Fruit fly (Drosophila melanogaster) whole organism, prepupa: Measurements from ENCODE around the gene Osi16.
A peak's percentile ranks its signal among the peaks of the same experiment; 100 is the strongest.

Experiments
- Blimp-1 ChIP-seq: fragments of 200-800 bp; sonication (Bioruptor generic); optimal IDR thresholded peaks from 3 replicates; lab custom pipeline; 2017; ENCODE audit warnings: missing biosample characterization, missing genetic modification characterization, mild to moderate bottlenecking, moderate library complexity, missing genetic modification reagents
- CG10669 ChIP-seq: fragments of 200-800 bp; sonication (Bioruptor generic); optimal IDR thresholded peaks from 3 replicates; lab custom pipeline; 2018; ENCODE audit warnings: missing biosample characterization, mild to moderate bottlenecking, missing genetic modification characterization, moderate library complexity
- CG11762 ChIP-seq: fragments of 200-800 bp; sonication (Bioruptor generic); optimal IDR thresholded peaks from 3 replicates; lab custom pipeline; 2016; ENCODE audit warnings: missing biosample characterization, missing genetic modification characterization; ENCODE audit not compliant: insufficient read depth
- CG15336 ChIP-seq: fragments of 200-800 bp; sonication (Bioruptor generic); IDR thresholded peaks from 2 replicates; pipeline ENCODE4 v1.3.6; 2022; ENCODE audit warnings: missing biosample characterization, missing genetic modification characterization
- CG16779 ChIP-seq: fragments of 200-800 bp; sonication (Bioruptor generic); optimal IDR thresholded peaks from 3 replicates; lab custom pipeline; 2017; ENCODE audit warnings: missing biosample characterization, mild to moderate bottlenecking, missing genetic modification characterization
- CG31627 ChIP-seq: fragments of 200-800 bp; sonication (Bioruptor generic); optimal IDR thresholded peaks from 3 replicates; lab custom pipeline; 2016; ENCODE audit warnings: missing biosample characterization, missing genetic modification characterization
- CG34406 ChIP-seq: fragments of 200-800 bp; sonication (Bioruptor generic); optimal IDR thresholded peaks from 3 replicates; lab custom pipeline; 2016; ENCODE audit warnings: missing biosample characterization, missing genetic modification characterization
- CG3919 ChIP-seq: fragments of 200-800 bp; sonication (Bioruptor generic); optimal IDR thresholded peaks from 3 replicates; lab custom pipeline; 2016; ENCODE audit warnings: missing biosample characterization, missing genetic modification characterization
- CG4318 ChIP-seq: fragments of 200-800 bp; sonication (Bioruptor generic); optimal IDR thresholded peaks from 3 replicates; lab custom pipeline; 2017; ENCODE audit warnings: missing biosample characterization, mild to moderate bottlenecking, missing genetic modification characterization
- CG6276 ChIP-seq: fragments of 200-800 bp; sonication (Bioruptor generic); optimal IDR thresholded peaks from 2 replicates; lab custom pipeline; 2017; ENCODE audit warnings: missing biosample characterization, mild to moderate bottlenecking, missing genetic modification characterization
- CG6808 ChIP-seq: fragments of 200-800 bp; sonication (Bioruptor generic); optimal IDR thresholded peaks from 3 replicates; lab custom pipeline; 2017; ENCODE audit warnings: missing biosample characterization, missing genetic modification characterization, mild to moderate bottlenecking, moderate library complexity, missing genetic modification reagents
- CG6854 ChIP-seq: fragments of 200-800 bp; sonication (Bioruptor generic); optimal IDR thresholded peaks from 2 replicates; lab custom pipeline; 2017; ENCODE audit warnings: missing biosample characterization, mild to moderate bottlenecking, missing genetic modification characterization
- CG7368 ChIP-seq: fragments of 200-800 bp; sonication (Bioruptor generic); optimal IDR thresholded peaks from 3 replicates; lab custom pipeline; 2016; ENCODE audit warnings: missing biosample characterization, missing genetic modification characterization
- CG8119 ChIP-seq: fragments of 200-800 bp; sonication (Bioruptor generic); IDR thresholded peaks from 3 replicates; pipeline ENCODE4 v1.3.6; 2022; ENCODE audit warnings: missing biosample characterization, missing genetic modification characterization
- Eip78C ChIP-seq: fragments of 200-800 bp; sonication (Bioruptor generic); peaks from one replicate; lab custom pipeline; 2016; ENCODE audit warnings: missing biosample characterization, missing genetic modification characterization
- Gug ChIP-seq: fragments of 200-800 bp; sonication (Bioruptor generic); IDR thresholded peaks from 2 replicates; pipeline ENCODE4 v1.3.6; 2022; ENCODE audit warnings: missing biosample characterization, missing genetic modification characterization
- Lpt ChIP-seq: fragments of 200-800 bp; sonication (Bioruptor generic); optimal IDR thresholded peaks from 3 replicates; lab custom pipeline; 2016; ENCODE audit warnings: missing biosample characterization, missing genetic modification characterization
- OdsH ChIP-seq: fragments of 200-800 bp; sonication (Bioruptor generic); optimal IDR thresholded peaks from 3 replicates; lab custom pipeline; 2016; ENCODE audit warnings: missing biosample characterization, missing genetic modification characterization
- Sox102F ChIP-seq: fragments of 200-800 bp; sonication (Bioruptor generic); optimal IDR thresholded peaks from 2 replicates; lab custom pipeline; 2016; ENCODE audit warnings: missing biosample characterization, mild to moderate bottlenecking, missing genetic modification characterization
- dac ChIP-seq: fragments of 200-800 bp; sonication (Bioruptor generic); optimal IDR thresholded peaks from 2 replicates; lab custom pipeline; 2017; ENCODE audit warnings: missing biosample characterization, mild to moderate bottlenecking, missing genetic modification characterization
- eg ChIP-seq: fragments of 200-800 bp; sonication (Bioruptor generic); IDR thresholded peaks from 3 replicates; pipeline ENCODE4 v1.3.6; 2022; ENCODE audit warnings: missing biosample characterization, missing genetic modification characterization
- esn ChIP-seq: fragments of 200-800 bp; sonication (Bioruptor generic); optimal IDR thresholded peaks from 2 replicates; lab custom pipeline; 2016; ENCODE audit warnings: missing biosample characterization, mild to moderate bottlenecking, missing genetic modification characterization, moderate library complexity
- fd59A ChIP-seq: fragments of 200-800 bp; sonication (Bioruptor generic); optimal IDR thresholded peaks from 2 replicates; lab custom pipeline; 2017; ENCODE audit warnings: missing biosample characterization, mild to moderate bottlenecking, missing genetic modification characterization, missing genetic modification reagents
- fd85E ChIP-seq: fragments of 200-800 bp; sonication (Bioruptor generic); optimal IDR thresholded peaks from 3 replicates; lab custom pipeline; 2016; ENCODE audit warnings: missing biosample characterization, missing genetic modification characterization
- fkh ChIP-seq: fragments of 200-800 bp; sonication (Bioruptor generic); optimal IDR thresholded peaks from 3 replicates; lab custom pipeline; 2017; ENCODE audit warnings: missing biosample characterization, mild to moderate bottlenecking, missing genetic modification characterization, moderate library complexity
- lz ChIP-seq: fragments of 200-800 bp; sonication (Bioruptor generic); optimal IDR thresholded peaks from 3 replicates; lab custom pipeline; 2016; ENCODE audit warnings: missing biosample characterization, missing genetic modification characterization
- salr ChIP-seq, 2 experiments: fragments of 200-800 bp; sonication (Bioruptor generic); optimal IDR thresholded peaks; 3 replicates each; lab custom pipeline; 2016 to 2018; ENCODE audit warnings: missing biosample characterization in 2 of 2, missing genetic modification characterization in 2 of 2, mild to moderate bottlenecking in 1 of 2
- spab ChIP-seq: fragments of 200-800 bp; sonication (Bioruptor generic); optimal IDR thresholded peaks from 2 replicates; lab custom pipeline; 2017; ENCODE audit warnings: missing biosample characterization, mild to moderate bottlenecking, missing genetic modification characterization, missing genetic modification reagents
- svp ChIP-seq: fragments of 200-800 bp; sonication (Bioruptor generic); peaks from one replicate; lab custom pipeline; 2016; ENCODE audit warnings: missing biosample characterization, missing genetic modification characterization
- topi ChIP-seq: fragments of 200-800 bp; sonication (Bioruptor generic); optimal IDR thresholded peaks from 3 replicates; lab custom pipeline; 2016; ENCODE audit warnings: missing biosample characterization, missing genetic modification characterization

Osi16 gene

dm6 chr3R:6353624-6354352 lies 48.7 kb downstream of the Osi16 start (continued):
- TF ChIP-seq fd59A (GFP tag; lab: Kevin White, UChicago) (peak; percentile 72), CG11762 (GFP tag; lab: Kevin White, UChicago) (peak; percentile 71), Eip78C (GFP tag; lab: Kevin White, UChicago) (peak; percentile 97), OdsH (GFP tag; lab: Kevin White, UChicago) (peak; percentile 88), CG34406 (no peak), dac (GFP tag; lab: Kevin White, UChicago) (peak; percentile 57), esn (peak; percentile 89), CG31627 (GFP tag; lab: Kevin White, UChicago) (peak; percentile 76), spab (GFP tag; lab: Kevin White, UChicago) (peak; percentile 70), CG16779 (tag; lab: Kevin White, UChicago) (no peak), CG6808 (GFP tag; lab: Kevin White, UChicago) (no peak), CG6276 (GFP tag; lab: Kevin White, UChicago) (no peak), Gug (GFP tag; lab: Robert Waterston, UW) (no peak; the same call in 1 of the 2 replicates), CG7368 (GFP tag; lab: Kevin White, UChicago) (no peak), Lpt (GFP tag; lab: Kevin White, UChicago) (peak; percentile 71), eg (no peak), CG4318 (GFP tag; lab: Kevin White, UChicago) (peak; percentile 79), CG8119 (GFP tag; lab: Robert Waterston, UW) (peak; percentile 73; the same call in 2 of the 3 replicates), CG10669 (GFP tag; lab: Kevin White, UChicago) (no peak), fkh (GFP tag; lab: Kevin White, UChicago) (no peak), CG6854 (GFP tag; lab: Kevin White, UChicago) (no peak), CG3919 (GFP tag; lab: Kevin White, UChicago) (no peak), svp (peak; percentile 93), salr (GFP tag; optimal IDR thresholded peaks at IDR 0.05; lab: Kevin White, UChicago) (peak in 1 of 2 experiments; percentile 89), CG15336 (GFP tag; lab: Robert Waterston, UW) (peak; percentile 82; the same call in 1 of the 2 replicates), lz (GFP tag; lab: Kevin White, UChicago) (peak; percentile 80), Blimp-1 (GFP tag; lab: Kevin White, UChicago) (no peak), topi (peak; percentile 88), Sox102F (GFP tag; lab: Kevin White, UChicago) (peak; percentile 77), fd85E (no peak)

DNA sequence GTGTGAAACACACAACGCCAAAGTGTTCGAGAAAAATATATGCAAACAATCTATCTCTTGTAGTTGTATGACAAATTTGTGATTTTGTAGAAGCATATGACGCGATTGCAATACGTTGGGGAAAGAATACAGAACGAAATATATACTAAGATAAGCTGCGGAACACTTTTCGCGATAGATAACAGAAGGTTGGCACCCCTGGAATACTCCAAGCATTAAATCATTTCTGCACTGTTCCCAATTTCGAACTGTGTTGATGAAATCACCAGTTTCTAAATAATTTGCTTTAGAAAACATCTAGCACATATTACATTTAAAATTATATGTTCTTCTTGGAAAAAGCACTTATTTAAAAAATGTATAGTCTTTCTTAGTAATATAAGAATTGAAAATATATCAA lies 49.4 kb downstream of the Osi16 start:
- TF ChIP-seq CG6276 (GFP tag; lab: Kevin White, UChicago) (no peak), svp (peak; percentile 90), spab (GFP tag; lab: Kevin White, UChicago) (no peak)
